Fruit fly (Drosophila melanogaster): ENCODE data around the gene Coq6.
A peak's percentile ranks its signal among the peaks of the same experiment; 100 is the strongest.

Coq6 gene

DNA sequence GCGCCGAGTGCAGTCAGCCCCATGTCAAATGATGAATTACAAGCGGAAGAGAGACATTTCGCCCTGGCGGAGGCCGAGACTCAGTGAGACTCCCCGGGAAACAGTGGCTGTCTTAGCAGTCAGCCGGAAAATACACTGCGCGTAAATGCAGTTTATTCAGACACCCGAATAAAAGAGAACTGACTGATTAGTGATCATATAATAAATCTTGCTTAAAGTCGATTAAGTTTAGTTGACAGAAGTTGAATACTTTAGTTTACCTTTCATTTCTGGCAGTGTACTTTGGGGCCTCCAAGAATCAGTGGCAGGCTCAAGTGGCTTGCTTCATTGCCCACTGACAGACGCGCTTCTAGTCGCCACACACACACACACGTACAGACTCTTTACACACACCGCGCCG, 40.8 kb downstream of the Coq6 start (continued):
- TF ChIP-seq chif (GFP tag; optimal IDR thresholded peaks at IDR 0.05) (peak in 1 of 2 experiments; percentile 47), sens-2 (GFP tag; IDR thresholded peaks at IDR 0.05) (no peak), CG31365 (tag; optimal IDR thresholded peaks at IDR 0.05) (no peak), tio (GFP tag; optimal IDR thresholded peaks at IDR 0.05) (no peak), dan (GFP tag; IDR thresholded peaks at IDR 0.05) (peak; percentile 57; the same call in 1 of the 2 replicates), nom (GFP tag; optimal IDR thresholded peaks at IDR 0.05) (peak; percentile 23), dmrt11E (tag; optimal IDR thresholded peaks at IDR 0.05) (peak; percentile 62), CG18262 (tag; optimal IDR thresholded peaks at IDR 0.05) (peak; percentile 30), ken (GFP tag; IDR thresholded peaks at IDR 0.05) (0 out of 3 replicates have a peak, but pooled peaks have one; percentile 5), pnt (GFP tag; optimal IDR thresholded peaks at IDR 0.05) (no peak), CG4820 (GFP tag; optimal IDR thresholded peaks at IDR 0.05) (peak; percentile 0), CG13296 (GFP tag; optimal IDR thresholded peaks at IDR 0.05) (no peak), shn (GFP tag; optimal IDR thresholded peaks at IDR 0.05) (no peak), Mrtf (GFP tag; IDR thresholded peaks at IDR 0.05) (no peak), CG15696 (tag; optimal IDR thresholded peaks at IDR 0.05) (peak; percentile 47), CG18599 (GFP tag; optimal IDR thresholded peaks at IDR 0.05) (no peak), Drgx (GFP tag; IDR thresholded peaks at IDR 0.05) (peak; percentile 65), sisA (GFP tag; IDR thresholded peaks at IDR 0.05) (0 out of 2 replicates have a peak, but pooled peaks have one; percentile 20), CG4282 (GFP tag; optimal IDR thresholded peaks at IDR 0.05) (no peak), tin (GFP tag; optimal IDR thresholded peaks at IDR 0.05) (peak; percentile 45), CG17359 (tag; optimal IDR thresholded peaks at IDR 0.05) (no peak), CG4404 (GFP tag; IDR thresholded peaks at IDR 0.05) (peak; percentile 35; the same call in 1 of the 2 replicates), CG8765 (GFP tag; IDR thresholded peaks at IDR 0.05) (peak; percentile 12; the same call in 1 of the 2 replicates), crp (GFP tag; optimal IDR thresholded peaks at IDR 0.05) (no peak), sens (GFP tag) (peak; percentile 87), CG6689 (GFP tag; IDR thresholded peaks at IDR 0.05) (peak; percentile 36; the same call in 1 of the 2 replicates), Mes4 (GFP tag; optimal IDR thresholded peaks at IDR 0.05) (no peak), CG7372 (GFP tag; IDR thresholded peaks at IDR 0.05) (no peak), ttk (GFP tag; IDR thresholded peaks at IDR 0.05) (0 out of 2 replicates have a peak, but pooled peaks have one; percentile 18), CG18011 (GFP tag; optimal IDR thresholded peaks at IDR 0.05) (no peak), NC2α (GFP tag; optimal IDR thresholded peaks at IDR 0.05) (no peak), twi (tag; optimal IDR thresholded peaks at IDR 0.05) (no peak), CG2712 (tag; optimal IDR thresholded peaks at IDR 0.05) (peak; percentile 48), Nf-YA (GFP tag; IDR thresholded peaks at IDR 0.05) (peak; percentile 25; the same call in 1 of the 2 replicates), CG17328 (GFP tag; IDR thresholded peaks at IDR 0.05) (peak; percentile 45; the same call in 1 of the 2 replicates), CG16815 (GFP tag; optimal IDR thresholded peaks at IDR 0.05) (peak; percentile 3), cwo (GFP tag; optimal IDR thresholded peaks at IDR 0.05) (no peak), vvl (GFP tag; IDR thresholded peaks at IDR 0.05) (no peak), lola (GFP tag; optimal IDR thresholded peaks at IDR 0.05) (peak in 1 of 3 experiments; percentile 45), Med (GFP tag) (peak; percentile 66), CG1647 (GFP tag; optimal IDR thresholded peaks at IDR 0.05) (no peak), Dp (GFP tag; optimal IDR thresholded peaks at IDR 0.05) (no peak), NC2β (GFP tag; optimal IDR thresholded peaks at IDR 0.05) (peak; percentile 5), CG10959 (GFP tag; IDR thresholded peaks at IDR 0.05) (0 out of 2 replicates have a peak, but pooled peaks have one; percentile 27), CG10366 (GFP tag; IDR thresholded peaks at IDR 0.05) (0 out of 2 replicates have a peak, but pooled peaks have one; percentile 29), CG7839 (tag; optimal IDR thresholded peaks at IDR 0.05) (peak; percentile 21), Pdp1 (GFP tag; optimal IDR thresholded peaks at IDR 0.05) (peak in 1 of 2 experiments; percentile 17), B-H2 (GFP tag; optimal IDR thresholded peaks at IDR 0.05) (no peak), CG9727 (GFP tag; optimal IDR thresholded peaks at IDR 0.05) (peak; percentile 49), gem (tag; optimal IDR thresholded peaks at IDR 0.05) (peak; percentile 44)

Data from whole organism, embryonic.